Fruit fly (Drosophila melanogaster): Measurements from ENCODE around the gene Ir94a.

DNA sequence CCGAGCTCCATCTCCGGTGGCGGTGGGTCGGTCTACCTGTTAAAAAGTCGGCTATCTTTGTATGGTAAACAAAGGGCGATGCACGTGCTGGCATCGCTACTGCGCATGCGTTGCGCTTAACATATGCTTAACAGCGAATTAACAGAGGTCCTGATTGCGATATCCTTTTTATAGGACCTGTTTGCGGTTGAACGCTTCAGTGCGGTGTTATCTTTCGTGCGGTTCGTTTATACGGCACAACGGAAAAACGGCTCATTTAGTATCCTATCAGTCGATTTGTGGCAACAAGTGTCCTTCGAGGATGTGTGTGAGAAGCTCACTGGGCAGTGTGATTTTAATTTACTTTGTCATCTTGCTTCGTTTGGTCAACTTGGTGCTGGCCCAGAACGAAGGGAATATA lies 33.1 kb upstream of the Ir94a start, which contains the start of gene CG13408:
- TF ChIP-seq CG4496 (GFP tag; IDR thresholded peaks at IDR 0.05): no peak
- no peak for TF ChIP-seq rn (GFP tag; IDR thresholded peaks at IDR 0.05)
- TF ChIP-seq Pif1B (GFP tag; optimal IDR thresholded peaks at IDR 0.05): no peak
- no peak for TF ChIP-seq gl (tag; optimal IDR thresholded peaks at IDR 0.05)
- no peak for TF ChIP-seq CG10348 (GFP tag; IDR thresholded peaks at IDR 0.05)
